ENCODE assay signal across 4 worm cellular contexts in the genomic region with DNA sequence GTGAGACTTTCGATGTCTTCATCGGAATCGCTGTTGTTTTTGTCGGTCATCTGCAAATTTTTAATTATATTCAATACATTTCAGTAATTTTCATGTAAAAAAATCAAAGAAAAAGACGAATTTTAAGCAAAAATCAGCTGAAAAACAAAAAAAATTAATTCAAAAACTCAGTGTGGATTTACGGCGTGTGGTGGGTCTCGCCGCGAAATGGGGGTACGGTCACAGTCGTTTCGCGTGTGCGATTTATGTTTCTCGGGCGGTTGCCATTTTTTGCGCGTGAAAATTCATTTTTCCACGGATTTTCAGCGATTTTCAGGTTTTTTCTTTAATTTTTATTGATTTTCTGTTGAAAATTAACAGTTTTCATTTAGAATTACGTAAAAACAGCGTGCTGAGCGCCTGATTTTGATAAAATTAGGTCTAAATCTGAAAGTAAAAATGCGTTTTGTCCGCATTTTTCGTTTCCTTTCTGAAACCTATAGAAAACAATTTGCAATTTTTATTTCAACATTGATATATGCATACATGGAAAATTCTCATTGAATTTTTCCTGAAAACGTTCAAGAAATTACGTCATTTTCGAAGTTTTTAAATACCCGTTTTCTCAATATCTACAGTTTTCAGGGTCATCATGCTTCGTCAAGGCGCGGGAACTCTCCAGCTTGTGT.
TF ChIP-seq lines count a peak whose summit lies in the region.

A gene (minus strand): TSS at position 57 of the 668 bp plus-strand sequence.
A gene (plus strand): TSS at position 618 of the 668 bp plus-strand sequence.

TF ChIP-seq in whole organism, L1 larva, 84 proteins besides CTCF, POLR2A, EP300 and RAD21 (continued from another document and continues in another):
- TF ChIP-seq unc-30 (tag; optimal IDR thresholded peaks at IDR 0.05; lab: Kevin White, UChicago) (no peak), ama-1 (optimal IDR thresholded peaks at IDR 0.05; lab: Kevin White, UChicago) (no peak), C04F5.9 (tag; optimal IDR thresholded peaks at IDR 0.05; lab: Kevin White, UChicago) (no peak), fkh-4 (tag; optimal IDR thresholded peaks at IDR 0.05; lab: Kevin White, UChicago; ENCODE audit: borderline replicate concordance) (no peak), dpl-1 (GFP tag; optimal IDR thresholded peaks at IDR 0.05; lab: Kevin White, UChicago) (peak; percentile 64 to 78 (median 72)), ceh-82 (tag; optimal IDR thresholded peaks at IDR 0.05; lab: Kevin White, UChicago) (peak; percentile 52 to 78 (median 76)), unc-62 (GFP tag; optimal IDR thresholded peaks at IDR 0.05; lab: Kevin White, UChicago) (no peak), C34B4.2 (tag; optimal IDR thresholded peaks at IDR 0.05; lab: Kevin White, UChicago) (no peak), pag-3 (tag; optimal IDR thresholded peaks at IDR 0.05; lab: Kevin White, UChicago; ENCODE audit: borderline replicate concordance, insufficient read depth) (no peak), unc-86 (tag; optimal IDR thresholded peaks at IDR 0.05; lab: Kevin White, UChicago) (peak; percentile 48), lin-15B (tag; optimal IDR thresholded peaks at IDR 0.05; lab: Kevin White, UChicago) (peak; percentile 22), efl-3 (GFP tag; optimal IDR thresholded peaks at IDR 0.05; lab: Kevin White, UChicago) (no peak), pqm-1 (tag; optimal IDR thresholded peaks at IDR 0.05; lab: Kevin White, UChicago) (no peak), nhr-84 (tag; optimal IDR thresholded peaks at IDR 0.05; lab: Kevin White, UChicago) (no peak), ztf-4 (tag; optimal IDR thresholded peaks at IDR 0.05; lab: Kevin White, UChicago) (no peak), fkh-8 (tag; optimal IDR thresholded peaks at IDR 0.05; lab: Kevin White, UChicago) (peak; percentile 41), snpc-4 (tag; optimal IDR thresholded peaks at IDR 0.05; lab: Kevin White, UChicago) (peak; percentile 11), alr-1 (tag; optimal IDR thresholded peaks at IDR 0.05; lab: Kevin White, UChicago; ENCODE audit: borderline replicate concordance) (no peak), sptf-1 (tag; optimal IDR thresholded peaks at IDR 0.05; lab: Kevin White, UChicago) (no peak), mef-2 (tag; optimal IDR thresholded peaks at IDR 0.05; lab: Kevin White, UChicago) (no peak), lin-35 (GFP tag; optimal IDR thresholded peaks at IDR 0.05; lab: Kevin White, UChicago) (peak; percentile 74 to 82), ces-1 (GFP tag; optimal IDR thresholded peaks at IDR 0.05; lab: Kevin White, UChicago) (no peak), nhr-77 (tag; optimal IDR thresholded peaks at IDR 0.05; lab: Kevin White, UChicago) (no peak), egl-13 (tag; optimal IDR thresholded peaks at IDR 0.05; lab: Kevin White, UChicago) (no peak), mdl-1 (tag; optimal IDR thresholded peaks at IDR 0.05; lab: Kevin White, UChicago) (peak in 1 of 2 experiments; percentile 55), mab-9 (GFP tag; IDR thresholded peaks at IDR 0.05; lab: Robert Waterston, UW) (no peak), lin-14 (GFP tag; optimal IDR thresholded peaks at IDR 0.05; lab: Kevin White, UChicago) (no peak), hlh-17 (GFP tag; optimal IDR thresholded peaks at IDR 0.05; lab: Kevin White, UChicago; ENCODE audit: borderline replicate concordance) (no peak), tbx-2 (tag; optimal IDR thresholded peaks at IDR 0.05; lab: Kevin White, UChicago) (peak; percentile 63), nhr-76 (tag; optimal IDR thresholded peaks at IDR 0.05; lab: Kevin White, UChicago) (no peak)

TF ChIP-seq in whole organism, L3 larva, 47 proteins besides CTCF, POLR2A, EP300 and RAD21 (continued from another document):
- TF ChIP-seq nhr-25 (tag; optimal IDR thresholded peaks at IDR 0.05; lab: Kevin White, UChicago) (no peak), ama-1 (optimal IDR thresholded peaks at IDR 0.05; lab: Kevin White, UChicago) (no peak), fkh-2 (tag; optimal IDR thresholded peaks at IDR 0.05; lab: Kevin White, UChicago) (no peak)
TF ChIP-seq in whole organism, L3 larva: peak in this region for 9.

TF ChIP-seq in whole organism, L4 larva, 104 proteins besides CTCF, POLR2A, EP300 and RAD21 (continued from another document and continues in another):
- no peak for TF ChIP-seq ceh-32 (tag; optimal IDR thresholded peaks at IDR 0.05; lab: Kevin White, UChicago; ENCODE audit: poor library complexity)
- no peak for TF ChIP-seq lin-13 (GFP tag; optimal IDR thresholded peaks at IDR 0.05; lab: Kevin White, UChicago)
- TF ChIP-seq spr-3 (GFP tag; optimal IDR thresholded peaks at IDR 0.05; lab: Kevin White, UChicago), result no peak
- no peak for TF ChIP-seq zfp-2 (tag; optimal IDR thresholded peaks at IDR 0.05; lab: Kevin White, UChicago)
- TF ChIP-seq zip-11 (GFP tag; IDR thresholded peaks at IDR 0.05; lab: Robert Waterston, UW), result no peak
- no peak for TF ChIP-seq daf-16 (GFP tag; optimal IDR thresholded peaks at IDR 0.05; lab: Kevin White, UChicago)
- no peak for TF ChIP-seq daf-16 (tag; optimal IDR thresholded peaks at IDR 0.05; lab: Kevin White, UChicago)
- no peak for TF ChIP-seq nhr-237 (tag; optimal IDR thresholded peaks at IDR 0.05; lab: Kevin White, UChicago)
- no peak for TF ChIP-seq duxl-1 (tag; optimal IDR thresholded peaks at IDR 0.05; lab: Kevin White, UChicago; ENCODE audit: poor library complexity)
- TF ChIP-seq nhr-25 (tag; optimal IDR thresholded peaks at IDR 0.05; lab: Kevin White, UChicago; ENCODE audit: borderline replicate concordance, insufficient read depth), result no peak
- TF ChIP-seq T26A8.4 (GFP tag; IDR thresholded peaks at IDR 0.05; lab: Robert Waterston, UW), result no peak
- TF ChIP-seq mxl-3 (GFP tag; optimal IDR thresholded peaks at IDR 0.05; lab: Kevin White, UChicago), result no peak
- TF ChIP-seq hif-1 (tag; optimal IDR thresholded peaks at IDR 0.05; lab: Kevin White, UChicago), result peak in 1 of 2 experiments; percentile 6
- TF ChIP-seq snpc-1.2 (GFP tag; IDR thresholded peaks at IDR 0.05; lab: Robert Waterston, UW), result no peak
- TF ChIP-seq set-16 (GFP tag; IDR thresholded peaks at IDR 0.05; lab: Robert Waterston, UW), result no peak
- TF ChIP-seq dpl-1 (GFP tag; optimal IDR thresholded peaks at IDR 0.05; lab: Kevin White, UChicago), result peak; percentile 69
- no peak for TF ChIP-seq daf-8 (GFP tag; IDR thresholded peaks at IDR 0.05; lab: Robert Waterston, UW)
- no peak for TF ChIP-seq nhr-41 (GFP tag; IDR thresholded peaks at IDR 0.05; lab: Robert Waterston, UW)
- no peak for TF ChIP-seq Y75B8A.6 (GFP tag; IDR thresholded peaks at IDR 0.05; lab: Robert Waterston, UW)
- no peak for TF ChIP-seq tag-97 (GFP tag; IDR thresholded peaks at IDR 0.05; lab: Robert Waterston, UW)
- 0 out of 2 replicates have a peak, but pooled peaks have one; percentile 16 for TF ChIP-seq ceh-20 (GFP tag; IDR thresholded peaks at IDR 0.05; lab: Robert Waterston, UW)
- TF ChIP-seq nhr-111 (GFP tag; optimal IDR thresholded peaks at IDR 0.05; lab: Kevin White, UChicago), result no peak
- TF ChIP-seq snpc-4 (tag; optimal IDR thresholded peaks at IDR 0.05; lab: Kevin White, UChicago), result no peak
- peak; percentile 98 for TF ChIP-seq D1046.2 (GFP tag; IDR thresholded peaks at IDR 0.05; lab: Robert Waterston, UW)
- no peak for TF ChIP-seq ceh-62 (tag; optimal IDR thresholded peaks at IDR 0.05; lab: Kevin White, UChicago)
- TF ChIP-seq zag-1 (tag; optimal IDR thresholded peaks at IDR 0.05; lab: Kevin White, UChicago), result no peak
- no peak for TF ChIP-seq attf-4 (tag; optimal IDR thresholded peaks at IDR 0.05; lab: Kevin White, UChicago)
- no peak for TF ChIP-seq T20F7.1 (GFP tag; optimal IDR thresholded peaks at IDR 0.05; lab: Kevin White, UChicago)
- TF ChIP-seq tra-1 (GFP tag; IDR thresholded peaks at IDR 0.05; lab: Robert Waterston, UW), result no peak
- TF ChIP-seq cey-2 (tag; optimal IDR thresholded peaks at IDR 0.05; lab: Kevin White, UChicago; ENCODE audit: borderline replicate concordance, insufficient read depth), result no peak
- TF ChIP-seq zfp-3 (GFP tag; conservative IDR thresholded peaks at IDR 0.05; lab: Robert Waterston, UW), result no peak
- peak; percentile 24 for TF ChIP-seq nhr-28 (tag; optimal IDR thresholded peaks at IDR 0.05; lab: Kevin White, UChicago)
- no peak for TF ChIP-seq jun-1 (tag; optimal IDR thresholded peaks at IDR 0.05; lab: Kevin White, UChicago)
- no peak for TF ChIP-seq ztf-7 (tag; optimal IDR thresholded peaks at IDR 0.05; lab: Kevin White, UChicago)
- TF ChIP-seq dmd-9 (GFP tag; IDR thresholded peaks at IDR 0.05; lab: Robert Waterston, UW), result no peak
- no peak for TF ChIP-seq mdl-1 (tag; optimal IDR thresholded peaks at IDR 0.05; lab: Kevin White, UChicago)
- TF ChIP-seq nhr-102 (tag; optimal IDR thresholded peaks at IDR 0.05; lab: Kevin White, UChicago), result no peak
- no peak for TF ChIP-seq lin-29 (GFP tag; IDR thresholded peaks at IDR 0.05; lab: Robert Waterston, UW)
- peak; percentile 92 for TF ChIP-seq aha-1 (tag; lab: Kevin White, UChicago)
- no peak for TF ChIP-seq ctbp-1 (GFP tag; IDR thresholded peaks at IDR 0.05; lab: Robert Waterston, UW)
- no peak for TF ChIP-seq daf-12 (tag; optimal IDR thresholded peaks at IDR 0.05; lab: Kevin White, UChicago)
- no peak for TF ChIP-seq mdt-29 (GFP tag; IDR thresholded peaks at IDR 0.05; lab: Robert Waterston, UW)
- TF ChIP-seq hmg-1.1 (GFP tag; IDR thresholded peaks at IDR 0.05; lab: Robert Waterston, UW), result peak; percentile 61
- peak; percentile 22 for TF ChIP-seq nhr-6 (tag; optimal IDR thresholded peaks at IDR 0.05; lab: Kevin White, UChicago)
- no peak for TF ChIP-seq lir-3 (tag; optimal IDR thresholded peaks at IDR 0.05; lab: Kevin White, UChicago)
- no peak for TF ChIP-seq madf-9 (GFP tag; conservative IDR thresholded peaks at IDR 0.05; lab: Robert Waterston, UW)
- peak; percentile 61 for TF ChIP-seq R02D3.7 (tag; optimal IDR thresholded peaks at IDR 0.05; lab: Kevin White, UChicago)
- no peak for TF ChIP-seq lin-39 (tag; optimal IDR thresholded peaks at IDR 0.05; lab: Kevin White, UChicago)

TF ChIP-seq in whole organism, young adult, 124 proteins besides CTCF, POLR2A, EP300 and RAD21 (continued from another document):
- peak; percentile 97 for TF ChIP-seq F33H1.4 (GFP tag; IDR thresholded peaks at IDR 0.05; lab: Robert Waterston, UW)
- TF ChIP-seq F52B5.7 (tag; optimal IDR thresholded peaks at IDR 0.05; lab: Kevin White, UChicago), result no peak
- peak; percentile 95 for TF ChIP-seq lsl-1 (GFP tag; optimal IDR thresholded peaks at IDR 0.05; lab: Kevin White, UChicago)
- TF ChIP-seq efl-1 (GFP tag; optimal IDR thresholded peaks at IDR 0.05; lab: Kevin White, UChicago), result peak; percentile 19
- no peak for TF ChIP-seq mxl-1 (tag; optimal IDR thresholded peaks at IDR 0.05; lab: Kevin White, UChicago)
